Fruit fly (Drosophila melanogaster) whole organism, pupa: ENCODE measurements around the gene CycT.
A peak's percentile ranks its signal among the peaks of the same experiment; 100 is the strongest.

Experiments
- CG10348 ChIP-seq: fragments of 200-800 bp; sonication (Bioruptor generic); IDR thresholded peaks from 2 replicates; pipeline ENCODE4 v1.3.6; 2022; ENCODE audit warnings: missing biosample characterization, missing genetic modification characterization
- CG12605 ChIP-seq: fragments of 200-800 bp; sonication (Bioruptor generic); IDR thresholded peaks from 2 replicates; pipeline ENCODE4 v1.3.6; 2022; ENCODE audit warnings: missing biosample characterization, missing genetic modification characterization
- CG13204 ChIP-seq: fragments of 200-800 bp; sonication (Bioruptor generic); optimal IDR thresholded peaks from 2 replicates; lab custom pipeline; 2018; ENCODE audit warnings: missing biosample characterization, mild to moderate bottlenecking, missing genetic modification characterization, moderate library complexity
- CG14655 ChIP-seq: fragments of 200-800 bp; sonication (Bioruptor generic); optimal IDR thresholded peaks from 3 replicates; lab custom pipeline; 2017; ENCODE audit warnings: mild to moderate bottlenecking, missing biosample characterization, missing genetic modification reagents, missing genetic modification characterization
- CG15710 ChIP-seq: fragments of 200-800 bp; sonication (Bioruptor generic); optimal IDR thresholded peaks from 2 replicates; lab custom pipeline; 2018; ENCODE audit warnings: missing biosample characterization, mild to moderate bottlenecking, missing genetic modification characterization, moderate library complexity
- CG17806 ChIP-seq: fragments of 200-800 bp; sonication (Bioruptor generic); optimal IDR thresholded peaks from 2 replicates; lab custom pipeline; 2018; ENCODE audit warnings: missing biosample characterization, mild to moderate bottlenecking, missing genetic modification characterization, moderate library complexity
- CG32121 ChIP-seq: fragments of 200-800 bp; sonication (Bioruptor generic); IDR thresholded peaks from 2 replicates; pipeline ENCODE4 v1.3.6; 2022; ENCODE audit warnings: missing biosample characterization, missing genetic modification characterization
- CG34367 ChIP-seq: fragments of 200-800 bp; sonication (Bioruptor generic); optimal IDR thresholded peaks from 2 replicates; lab custom pipeline; 2018; ENCODE audit warnings: missing biosample characterization, mild to moderate bottlenecking, missing genetic modification characterization
- CG4496 ChIP-seq: fragments of 200-800 bp; sonication (Bioruptor generic); IDR thresholded peaks from 3 replicates; pipeline ENCODE4 v1.3.6; 2022; ENCODE audit warnings: missing biosample characterization, missing genetic modification characterization
- CG8159 ChIP-seq: fragments of 200-800 bp; sonication (Bioruptor generic); optimal IDR thresholded peaks from 3 replicates; lab custom pipeline; 2018; ENCODE audit warnings: missing biosample characterization, mild to moderate bottlenecking, missing genetic modification characterization, moderate library complexity
- CG8301 ChIP-seq: fragments of 200-800 bp; sonication (Bioruptor generic); optimal IDR thresholded peaks from 2 replicates; lab custom pipeline; 2018; ENCODE audit warnings: missing biosample characterization, mild to moderate bottlenecking, missing genetic modification characterization
- CG9948 ChIP-seq: fragments of 200-800 bp; sonication (Bioruptor generic); optimal IDR thresholded peaks from 2 replicates; lab custom pipeline; 2018; ENCODE audit warnings: missing biosample characterization, mild to moderate bottlenecking, missing genetic modification characterization, moderate library complexity
- D1 ChIP-seq: fragments of 200-800 bp; sonication (Bioruptor generic); optimal IDR thresholded peaks from 2 replicates; lab custom pipeline; 2018; ENCODE audit warnings: missing biosample characterization, mild to moderate bottlenecking, missing genetic modification characterization, moderate library complexity
- EcR ChIP-seq: fragments of 200-800 bp; sonication (Bioruptor generic); optimal IDR thresholded peaks from 3 replicates; lab custom pipeline; 2019; ENCODE audit warnings: missing biosample characterization, missing genetic modification characterization, mild to moderate bottlenecking, moderate library complexity, missing genetic modification reagents
- Ets98B ChIP-seq: fragments of 200-800 bp; sonication (Bioruptor generic); IDR thresholded peaks from 2 replicates; pipeline ENCODE4 v1.3.6; 2022; ENCODE audit warnings: missing biosample characterization, missing genetic modification characterization
- Pif1A ChIP-seq: fragments of 200-800 bp; sonication (Bioruptor generic); optimal IDR thresholded peaks from 3 replicates; lab custom pipeline; 2016; ENCODE audit warnings: missing biosample characterization, missing genetic modification characterization
- Pif1B ChIP-seq: fragments of 200-800 bp; sonication (Bioruptor generic); optimal IDR thresholded peaks from 3 replicates; lab custom pipeline; 2016; ENCODE audit warnings: missing biosample characterization, missing genetic modification characterization
- Snoo ChIP-seq: fragments of 200-800 bp; sonication (Bioruptor generic); optimal IDR thresholded peaks from 3 replicates; lab custom pipeline; 2017; ENCODE audit warnings: missing biosample characterization, mild to moderate bottlenecking, missing genetic modification characterization, inconsistent platforms
- fd96Ca ChIP-seq: fragments of 200-800 bp; sonication (Bioruptor generic); IDR thresholded peaks from 3 replicates; pipeline ENCODE4 v1.3.6; 2022; ENCODE audit warnings: missing biosample characterization, missing genetic modification characterization
- gl ChIP-seq: fragments of 200-800 bp; sonication (Bioruptor generic); optimal IDR thresholded peaks from 2 replicates; lab custom pipeline; 2018; ENCODE audit warnings: missing biosample characterization, mild to moderate bottlenecking, missing genetic modification characterization
- rn ChIP-seq: fragments of 200-800 bp; sonication (Bioruptor generic); IDR thresholded peaks from 2 replicates; pipeline ENCODE4 v1.3.6; 2022; ENCODE audit warnings: missing biosample characterization, missing genetic modification characterization

The CycT gene

dm6 chr3L:17569737-17570546 is 12.4 kb upstream of the CycT start:
- TF ChIP-seq CG32121 (GFP tag; lab: Robert Waterston, UW) (peak; percentile 40; the same call in 1 of the 2 replicates), CG14655 (GFP tag; lab: Kevin White, UChicago) (no peak), CG34367 (tag; lab: Kevin White, UChicago) (no peak), Snoo (peak; percentile 50), fd96Ca (GFP tag; lab: Robert Waterston, UW) (0 out of 3 replicates have a peak, but pooled peaks have one; percentile 25), gl (tag; lab: Kevin White, UChicago) (no peak), CG13204 (GFP tag; lab: Kevin White, UChicago) (peak; percentile 80), CG8301 (tag; lab: Kevin White, UChicago) (no peak), D1 (tag; lab: Kevin White, UChicago) (peak; percentile 21), EcR (GFP tag; lab: Kevin White, UChicago) (peak; percentile 96), CG8159 (tag; lab: Kevin White, UChicago) (no peak), CG10348 (GFP tag; lab: Robert Waterston, UW) (no peak), Pif1B (GFP tag; lab: Kevin White, UChicago) (peak; percentile 24)

- no peak for TF ChIP-seq CG14655 (GFP tag; lab: Kevin White, UChicago)
- no peak for TF ChIP-seq CG17806
- no peak for TF ChIP-seq D1 (tag; lab: Kevin White, UChicago)
Measured at dm6 chr3L:17568698-17569097, 11.1 kb upstream of the CycT start.

dm6 chr3L:17566335-17567242 is 9.0 kb upstream of the CycT start:
- TF ChIP-seq CG4496 (peak; percentile 76), CG9948 (tag; lab: Kevin White, UChicago) (peak; percentile 80), CG32121 (GFP tag; lab: Robert Waterston, UW) (peak; percentile 88), Ets98B (GFP tag; lab: Robert Waterston, UW) (peak; percentile 83), CG8159 (tag; lab: Kevin White, UChicago) (peak; percentile 89), rn (GFP tag; lab: Robert Waterston, UW) (peak; percentile 65), CG8301 (tag; lab: Kevin White, UChicago) (peak; percentile 74), gl (tag; lab: Kevin White, UChicago) (peak; percentile 45), fd96Ca (GFP tag; lab: Robert Waterston, UW) (peak; percentile 79), CG10348 (GFP tag; lab: Robert Waterston, UW) (peak; percentile 68; the same call in 1 of the 2 replicates), CG34367 (tag; lab: Kevin White, UChicago) (peak; percentile 69), CG13204 (GFP tag; lab: Kevin White, UChicago) (peak; percentile 92), CG17806 (peak; percentile 78), CG15710 (tag; lab: Kevin White, UChicago) (peak; percentile 86), D1 (tag; lab: Kevin White, UChicago) (peak; percentile 59), EcR (GFP tag; lab: Kevin White, UChicago) (peak; percentile 95), Snoo (peak; percentile 82), CG12605 (no peak; the same call in 1 of the 2 replicates), Pif1A (GFP tag; lab: Kevin White, UChicago) (peak; percentile 80), CG14655 (GFP tag; lab: Kevin White, UChicago) (peak; percentile 75), Pif1B (GFP tag; lab: Kevin White, UChicago) (peak; percentile 83)

- TF ChIP-seq CG8159 (tag; lab: Kevin White, UChicago) = no peak
- peak; percentile 39 for TF ChIP-seq gl (tag; lab: Kevin White, UChicago)
- TF ChIP-seq CG13204 (GFP tag; lab: Kevin White, UChicago) = peak; percentile 88
- peak; percentile 43; the same call in 1 of the 2 replicates for TF ChIP-seq CG32121 (GFP tag; lab: Robert Waterston, UW)
- TF ChIP-seq Pif1B (GFP tag; lab: Kevin White, UChicago) = peak; percentile 49
- no peak for TF ChIP-seq CG9948 (tag; lab: Kevin White, UChicago)
- peak; percentile 99 for TF ChIP-seq EcR (GFP tag; lab: Kevin White, UChicago)
- TF ChIP-seq D1 (tag; lab: Kevin White, UChicago) = no peak
- TF ChIP-seq CG4496 = peak; percentile 48; the same call in 1 of the 3 replicates
- TF ChIP-seq Snoo = peak; percentile 51
- TF ChIP-seq fd96Ca (GFP tag; lab: Robert Waterston, UW) = peak; percentile 64; the same call in 1 of the 3 replicates
- peak; percentile 72; the same call in 1 of the 2 replicates for TF ChIP-seq Ets98B (GFP tag; lab: Robert Waterston, UW)
- no peak for TF ChIP-seq CG15710 (tag; lab: Kevin White, UChicago)
- no peak for TF ChIP-seq Pif1A (GFP tag; lab: Kevin White, UChicago)
- peak; percentile 57; the same call in 1 of the 2 replicates for TF ChIP-seq CG12605
Measured at dm6 chr3L:17563536-17564257, 6.1 kb upstream of the CycT start.
